Worm (Caenorhabditis elegans): Measurements from ENCODE around the gene try-3.

The try-3 gene

DNA sequence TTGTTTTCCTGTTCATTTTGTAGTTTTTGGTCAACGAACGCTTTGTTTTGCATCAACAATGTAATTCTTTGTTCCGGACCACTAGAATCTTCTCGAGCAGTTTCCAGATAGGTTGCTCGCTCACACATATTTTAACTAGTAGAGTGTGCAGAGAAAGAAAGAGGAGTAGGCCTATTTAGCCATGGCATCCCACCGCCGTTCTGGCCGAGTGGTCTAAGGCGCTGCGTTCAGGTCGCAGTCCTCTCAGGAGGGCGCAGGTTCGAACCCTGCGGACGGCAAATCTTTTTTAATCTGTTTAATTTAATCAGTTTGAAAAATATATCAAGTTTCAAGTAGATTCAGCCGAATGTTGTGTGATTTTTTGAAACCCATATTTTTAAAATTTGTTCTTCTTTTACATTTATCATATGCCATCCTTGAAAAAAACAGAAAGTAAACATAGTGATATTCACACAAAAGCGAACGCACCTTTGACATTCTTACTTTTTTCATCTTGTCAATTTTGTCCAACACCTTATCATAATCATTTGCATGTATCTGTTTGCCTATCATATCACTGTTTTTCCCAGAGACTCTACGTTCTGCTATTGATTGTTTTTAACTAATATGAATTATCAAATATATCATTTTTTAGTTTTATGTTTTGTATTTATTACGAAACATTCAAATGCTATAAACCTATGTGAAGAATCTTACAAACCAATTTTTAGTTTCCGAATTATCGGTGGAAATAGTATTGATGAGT is at the start of gene try-3:
try-3 (plus strand) TSS at position 532 of the 745 bp plus-strand sequence.
- TF ChIP-seq flt-1 (GFP tag; IDR thresholded peaks at IDR 0.05) (peak; percentile 86), tbx-11 (GFP tag; IDR thresholded peaks at IDR 0.05) (peak; percentile 81), aly-1 (tag; optimal IDR thresholded peaks at IDR 0.05) (peak; percentile 71), F13C5.2 (tag; optimal IDR thresholded peaks at IDR 0.05) (peak; percentile 57), B0310.2 (tag; optimal IDR thresholded peaks at IDR 0.05) (peak; percentile 34), tbx-37 (GFP tag; conservative IDR thresholded peaks at IDR 0.05) (peak; percentile 75), ceh-13 (GFP tag; optimal IDR thresholded peaks at IDR 0.05) (peak; percentile 67), tra-4 (tag; optimal IDR thresholded peaks at IDR 0.05) (peak; percentile 49), scrt-1 (GFP tag; IDR thresholded peaks at IDR 0.05) (peak; percentile 80), ets-7 (tag; optimal IDR thresholded peaks at IDR 0.05) (peak; percentile 66), ama-1 (optimal IDR thresholded peaks at IDR 0.05) (no peak), hmg-4 (GFP tag; optimal IDR thresholded peaks at IDR 0.05) (no peak), hmbx-1 (tag; optimal IDR thresholded peaks at IDR 0.05) (no peak), pes-1 (GFP tag; IDR thresholded peaks at IDR 0.05) (peak; percentile 88), hnd-1 (tag; optimal IDR thresholded peaks at IDR 0.05) (peak; percentile 46), ceh-36 (tag; optimal IDR thresholded peaks at IDR 0.05) (peak; percentile 83), sea-1 (GFP tag; conservative IDR thresholded peaks at IDR 0.05) (peak; percentile 87)

DNA sequence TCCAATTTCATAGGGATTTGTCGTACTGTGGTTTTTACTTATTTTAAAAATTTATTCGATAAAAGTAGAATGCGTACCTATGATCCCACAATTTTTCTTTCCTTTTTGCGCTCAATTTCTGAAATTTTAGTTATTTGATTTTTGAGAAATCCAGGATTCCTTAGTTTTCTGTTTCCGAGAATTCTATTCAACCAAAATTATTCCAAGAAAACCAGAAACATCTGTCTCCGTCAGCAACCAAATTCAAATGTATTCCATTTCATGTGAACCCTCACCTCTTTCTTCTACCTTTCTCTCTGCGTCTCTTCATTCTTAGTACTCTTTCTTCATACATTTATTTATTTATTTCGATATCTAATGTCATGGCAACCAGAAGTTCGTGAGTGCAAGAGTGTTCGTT is 45.2 kb upstream of the try-3 start:
- TF ChIP-seq pes-1 (GFP tag; IDR thresholded peaks at IDR 0.05) (no peak), ceh-36 (tag; optimal IDR thresholded peaks at IDR 0.05) (no peak), hmg-4 (GFP tag; optimal IDR thresholded peaks at IDR 0.05) (no peak), hmbx-1 (tag; optimal IDR thresholded peaks at IDR 0.05) (no peak), aly-1 (tag; optimal IDR thresholded peaks at IDR 0.05) (no peak), ets-7 (tag; optimal IDR thresholded peaks at IDR 0.05) (no peak)

ce11 chrIV:6514700-6515099 is 42.3 kb upstream of the try-3 start:
- TF ChIP-seq hmbx-1 (tag; optimal IDR thresholded peaks at IDR 0.05), result no peak
- TF ChIP-seq ceh-36 (tag; optimal IDR thresholded peaks at IDR 0.05), result no peak
- no peak for TF ChIP-seq hnd-1 (tag; optimal IDR thresholded peaks at IDR 0.05)
- no peak for TF ChIP-seq F13C5.2 (tag; optimal IDR thresholded peaks at IDR 0.05)
- TF ChIP-seq flt-1 (GFP tag; IDR thresholded peaks at IDR 0.05), result no peak
- TF ChIP-seq pes-1 (GFP tag; IDR thresholded peaks at IDR 0.05), result no peak
- no peak for TF ChIP-seq aly-1 (tag; optimal IDR thresholded peaks at IDR 0.05)
- no peak for TF ChIP-seq ets-7 (tag; optimal IDR thresholded peaks at IDR 0.05)
- TF ChIP-seq sea-1 (GFP tag; conservative IDR thresholded peaks at IDR 0.05), result no peak
- TF ChIP-seq B0310.2 (tag; optimal IDR thresholded peaks at IDR 0.05), result no peak
- TF ChIP-seq tra-4 (tag; optimal IDR thresholded peaks at IDR 0.05), result no peak
- no peak for TF ChIP-seq hmg-4 (GFP tag; optimal IDR thresholded peaks at IDR 0.05)

- TF ChIP-seq ceh-13 (GFP tag; optimal IDR thresholded peaks at IDR 0.05) (no peak), tbx-11 (GFP tag; IDR thresholded peaks at IDR 0.05) (no peak), hmbx-1 (tag; optimal IDR thresholded peaks at IDR 0.05) (no peak), B0310.2 (tag; optimal IDR thresholded peaks at IDR 0.05) (no peak), flt-1 (GFP tag; IDR thresholded peaks at IDR 0.05) (no peak), tra-4 (tag; optimal IDR thresholded peaks at IDR 0.05) (no peak), F13C5.2 (tag; optimal IDR thresholded peaks at IDR 0.05) (no peak), pes-1 (GFP tag; IDR thresholded peaks at IDR 0.05) (no peak), ets-7 (tag; optimal IDR thresholded peaks at IDR 0.05) (no peak), hmg-4 (GFP tag; optimal IDR thresholded peaks at IDR 0.05) (no peak), ama-1 (optimal IDR thresholded peaks at IDR 0.05) (no peak), scrt-1 (GFP tag; IDR thresholded peaks at IDR 0.05) (no peak), tbx-37 (GFP tag; conservative IDR thresholded peaks at IDR 0.05) (no peak), ceh-36 (tag; optimal IDR thresholded peaks at IDR 0.05) (no peak), sea-1 (GFP tag; conservative IDR thresholded peaks at IDR 0.05) (no peak), aly-1 (tag; optimal IDR thresholded peaks at IDR 0.05) (no peak), hnd-1 (tag; optimal IDR thresholded peaks at IDR 0.05) (no peak)
Observed at ce11 chrIV:6517859-6518258, 39.1 kb upstream of the try-3 start, which contains the start of gene C01G5.7. TSS of gene C01G5.7 (plus strand) at chrIV:6518159.

ce11 chrIV:6519593-6519992 is 37.4 kb upstream of the try-3 start, which contains the start of gene C01G5.9:
TSS of gene C01G5.9 (plus strand) at chrIV:6519893.
- TF ChIP-seq aly-1 (tag; optimal IDR thresholded peaks at IDR 0.05) (no peak), sea-1 (GFP tag; conservative IDR thresholded peaks at IDR 0.05) (no peak), pes-1 (GFP tag; IDR thresholded peaks at IDR 0.05) (no peak), scrt-1 (GFP tag; IDR thresholded peaks at IDR 0.05) (no peak), hnd-1 (tag; optimal IDR thresholded peaks at IDR 0.05) (no peak), ama-1 (optimal IDR thresholded peaks at IDR 0.05) (no peak)

DNA sequence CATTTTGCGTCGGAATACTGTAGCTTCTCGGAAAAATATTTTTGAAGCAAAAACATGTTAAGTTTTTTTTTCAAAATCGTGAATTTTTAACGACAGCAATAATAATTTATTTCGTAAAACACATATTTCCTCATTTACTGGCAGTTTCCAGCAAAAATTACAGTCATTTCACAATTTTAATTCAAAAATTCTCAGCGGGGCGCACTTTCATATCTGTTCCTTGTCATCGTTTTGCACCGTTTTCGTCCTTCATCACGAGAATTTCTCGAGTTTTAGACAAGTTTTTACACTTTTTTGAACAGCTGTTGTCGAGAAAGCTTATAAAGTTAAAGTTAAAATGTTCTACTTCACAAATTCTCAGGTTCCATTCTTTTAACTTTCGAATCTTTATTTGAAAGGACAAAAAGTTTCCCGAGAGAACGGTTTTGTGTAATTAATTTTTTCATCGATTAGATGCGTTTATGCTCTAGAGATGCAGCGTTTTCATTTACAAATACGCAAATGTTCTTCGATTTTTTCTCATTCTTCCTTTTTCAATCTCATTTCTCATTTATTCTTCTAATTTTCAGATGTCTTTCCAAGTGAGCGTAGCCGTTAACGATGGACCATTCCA is 34.5 kb upstream of the try-3 start, which contains the start of gene ddi-1:
ddi-1 (plus strand) TSS at position 563 of the 613 bp plus-strand sequence.
- no peak for TF ChIP-seq pes-1 (GFP tag; IDR thresholded peaks at IDR 0.05)
- TF ChIP-seq hnd-1 (tag; optimal IDR thresholded peaks at IDR 0.05), result no peak
- no peak for TF ChIP-seq scrt-1 (GFP tag; IDR thresholded peaks at IDR 0.05)
- TF ChIP-seq B0310.2 (tag; optimal IDR thresholded peaks at IDR 0.05), result no peak
- TF ChIP-seq ceh-36 (tag; optimal IDR thresholded peaks at IDR 0.05), result no peak
- TF ChIP-seq flt-1 (GFP tag; IDR thresholded peaks at IDR 0.05), result no peak
- TF ChIP-seq F13C5.2 (tag; optimal IDR thresholded peaks at IDR 0.05), result no peak
- no peak for TF ChIP-seq tbx-11 (GFP tag; IDR thresholded peaks at IDR 0.05)
- TF ChIP-seq hmbx-1 (tag; optimal IDR thresholded peaks at IDR 0.05), result no peak
- TF ChIP-seq aly-1 (tag; optimal IDR thresholded peaks at IDR 0.05), result no peak

DNA sequence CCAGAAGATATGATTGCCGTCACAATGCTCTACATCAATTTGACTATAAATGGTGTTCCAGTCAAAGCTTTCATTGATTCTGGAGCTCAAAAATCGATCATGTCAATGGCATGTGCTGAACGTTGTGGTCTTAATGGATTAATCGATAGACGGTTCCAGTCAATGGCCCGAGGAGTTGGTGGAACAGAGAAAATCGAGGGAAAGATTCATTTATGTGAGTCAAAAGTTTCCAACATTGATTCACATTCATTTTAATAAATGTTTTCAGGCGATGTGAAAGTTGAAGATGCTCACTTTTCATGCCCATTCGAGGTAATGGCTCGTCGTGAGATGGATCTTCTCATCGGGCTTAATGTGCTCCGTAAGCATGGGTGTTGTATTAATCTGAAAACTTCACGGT is 33.2 kb upstream of the try-3 start:
- TF ChIP-seq ama-1 (optimal IDR thresholded peaks at IDR 0.05) (no peak), flt-1 (GFP tag; IDR thresholded peaks at IDR 0.05) (no peak), scrt-1 (GFP tag; IDR thresholded peaks at IDR 0.05) (no peak), pes-1 (GFP tag; IDR thresholded peaks at IDR 0.05) (no peak), hmg-4 (GFP tag; optimal IDR thresholded peaks at IDR 0.05) (no peak), ceh-13 (GFP tag; optimal IDR thresholded peaks at IDR 0.05) (no peak), tra-4 (tag; optimal IDR thresholded peaks at IDR 0.05) (no peak), hmbx-1 (tag; optimal IDR thresholded peaks at IDR 0.05) (no peak)
